Fruit fly (Drosophila melanogaster): ENCODE results near the gene Hsc70-1.
A peak's percentile ranks its signal among the peaks of the same experiment; 100 is the strongest.

Hsc70-1 gene

DNA sequence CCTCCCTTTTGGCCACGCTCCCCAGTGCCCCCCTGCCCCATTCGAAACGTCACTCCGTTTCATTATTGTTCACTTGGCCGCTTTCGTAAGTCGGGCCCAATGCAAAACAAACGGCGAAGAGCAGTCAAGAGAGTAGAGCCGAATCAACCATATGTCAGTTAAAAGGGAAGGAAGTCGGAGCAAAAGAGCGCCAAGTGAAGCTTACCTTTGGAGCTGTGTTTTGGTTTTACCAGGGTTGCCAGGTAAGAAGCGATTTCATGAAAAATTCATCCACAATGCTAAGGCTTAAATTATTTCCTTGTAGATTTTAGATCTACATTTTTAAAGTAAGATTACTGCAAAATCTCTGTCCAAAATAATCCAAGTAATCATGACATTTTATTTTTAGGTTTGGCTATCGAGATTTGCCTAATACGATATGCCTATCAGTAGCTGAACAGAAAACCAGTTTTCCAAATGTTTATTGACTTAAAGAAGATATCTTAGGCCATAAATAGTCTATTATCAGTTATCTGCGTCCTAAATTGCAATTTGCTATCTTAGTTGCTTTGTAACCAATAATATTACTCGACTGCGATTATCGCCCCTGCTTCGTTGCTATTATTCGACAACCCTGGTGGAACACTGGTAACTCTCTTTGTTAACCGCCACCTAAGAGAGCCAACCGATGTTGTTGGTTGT, 35.3 kb upstream of the Hsc70-1 start (continued):
- TF ChIP-seq oc (tag; optimal IDR thresholded peaks at IDR 0.05) (no peak), emc (GFP tag; optimal IDR thresholded peaks at IDR 0.05) (peak; percentile 76), Jarid2 (GFP tag; optimal IDR thresholded peaks at IDR 0.05) (no peak), CG17186 (GFP tag; optimal IDR thresholded peaks at IDR 0.05) (peak; percentile 59), ssp (GFP tag; IDR thresholded peaks at IDR 0.05) (peak; percentile 60; the same call in 1 of the 2 replicates), CG12769 (tag; optimal IDR thresholded peaks at IDR 0.05) (peak; percentile 78), CG7928 (GFP tag; optimal IDR thresholded peaks at IDR 0.05) (peak; percentile 72), CG43689 (GFP tag; IDR thresholded peaks at IDR 0.05) (peak; percentile 11; the same call in 1 of the 2 replicates), slou (GFP tag; optimal IDR thresholded peaks at IDR 0.05) (no peak), CG14710 (tag; optimal IDR thresholded peaks at IDR 0.05) (peak; percentile 88), CG4730 (GFP tag; IDR thresholded peaks at IDR 0.05) (peak; percentile 57; the same call in 1 of the 2 replicates), slp2 (GFP tag; optimal IDR thresholded peaks at IDR 0.05) (peak; percentile 89), Ravus (GFP tag; IDR thresholded peaks at IDR 0.05) (no peak; the same call in 1 of the 2 replicates), CG6654 (GFP tag; optimal IDR thresholded peaks at IDR 0.05) (peak; percentile 71), nau (GFP tag; optimal IDR thresholded peaks at IDR 0.05) (peak; percentile 90), vvl (GFP tag; IDR thresholded peaks at IDR 0.05) (peak; percentile 60; the same call in 1 of the 2 replicates)

DNA sequence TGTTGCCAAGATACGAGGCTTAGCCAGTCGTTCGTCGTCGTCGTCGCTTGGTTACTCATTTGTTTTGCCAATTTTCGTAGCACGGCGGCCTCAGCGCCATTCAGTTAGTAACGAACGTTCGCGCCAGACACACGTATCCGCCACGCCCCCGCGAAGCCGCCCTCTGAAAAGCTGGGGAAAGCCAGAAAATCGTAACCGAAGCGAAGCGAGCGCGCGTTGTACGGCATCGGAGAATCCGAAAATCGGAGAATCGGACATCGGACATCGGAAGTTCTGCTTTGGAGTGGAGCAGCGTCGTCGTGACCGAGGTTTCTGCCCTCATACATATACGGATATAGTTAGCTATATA, 34.7 kb upstream of the Hsc70-1 start, which contains the start of gene CG32137:
Gene CG32137 (plus strand): TSS at position 100 of the 349 bp plus-strand sequence.
- TF ChIP-seq E2f2 (GFP tag; IDR thresholded peaks at IDR 0.05): 0 out of 2 replicates have a peak, but pooled peaks have one; percentile 4
- TF ChIP-seq CG15073 (GFP tag; optimal IDR thresholded peaks at IDR 0.05): no peak
- no peak for TF ChIP-seq run (tag; optimal IDR thresholded peaks at IDR 0.05)
- no peak for TF ChIP-seq Usf (GFP tag; optimal IDR thresholded peaks at IDR 0.05)
- 0 out of 2 replicates have a peak, but pooled peaks have one; percentile 26 for TF ChIP-seq hbn (GFP tag; IDR thresholded peaks at IDR 0.05; ENCODE audit: partially characterized antibody)
- TF ChIP-seq ERR (GFP tag; optimal IDR thresholded peaks at IDR 0.05): no peak
- TF ChIP-seq D19A (tag; optimal IDR thresholded peaks at IDR 0.05): no peak
- no peak for TF ChIP-seq B-H1 (GFP tag; IDR thresholded peaks at IDR 0.05)
- no peak for TF ChIP-seq HHEX (GFP tag; optimal IDR thresholded peaks at IDR 0.05)
- TF ChIP-seq sob (GFP tag; IDR thresholded peaks at IDR 0.05): 0 out of 2 replicates have a peak, but pooled peaks have one; percentile 5
- peak; percentile 42; the same call in 1 of the 2 replicates for TF ChIP-seq ato (GFP tag; IDR thresholded peaks at IDR 0.05; ENCODE audit: partially characterized antibody)
- TF ChIP-seq vvl (GFP tag; IDR thresholded peaks at IDR 0.05): no peak; the same call in 1 of the 2 replicates
- peak; percentile 68; the same call in 2 of the 3 replicates for TF ChIP-seq zen2 (GFP tag; IDR thresholded peaks at IDR 0.05; ENCODE audit: partially characterized antibody)
- peak; percentile 36; the same call in 1 of the 2 replicates for TF ChIP-seq chm (GFP tag; IDR thresholded peaks at IDR 0.05)
- TF ChIP-seq CG10462 (GFP tag; optimal IDR thresholded peaks at IDR 0.05): no peak
- TF ChIP-seq NC2β (GFP tag; optimal IDR thresholded peaks at IDR 0.05): no peak
- no peak for TF ChIP-seq Sin3A (optimal IDR thresholded peaks at IDR 0.05)
- TF ChIP-seq CG16813 (GFP tag; IDR thresholded peaks at IDR 0.05; ENCODE audit: partially characterized antibody): 0 out of 3 replicates have a peak, but pooled peaks have one; percentile 34
- TF ChIP-seq sna (GFP tag; IDR thresholded peaks at IDR 0.05; ENCODE audit: partially characterized antibody): peak; percentile 22; the same call in 1 of the 2 replicates
- TF ChIP-seq CG8281 (tag; optimal IDR thresholded peaks at IDR 0.05): no peak
- TF ChIP-seq CG13894 (tag; optimal IDR thresholded peaks at IDR 0.05): peak; percentile 95
- TF ChIP-seq kni (GFP tag; optimal IDR thresholded peaks at IDR 0.05): no peak
- TF ChIP-seq CG32767 (GFP tag; IDR thresholded peaks at IDR 0.05): no peak
- TF ChIP-seq gt (GFP tag; IDR thresholded peaks at IDR 0.05): no peak
- peak; percentile 42; the same call in 1 of the 3 replicates for TF ChIP-seq CG34224 (GFP tag; IDR thresholded peaks at IDR 0.05; ENCODE audit: partially characterized antibody)
- TF ChIP-seq bbx (GFP tag; IDR thresholded peaks at IDR 0.05; ENCODE audit: partially characterized antibody): peak; percentile 68
- no peak for TF ChIP-seq MBD-R2 (GFP tag; IDR thresholded peaks at IDR 0.05)
- TF ChIP-seq disco-r (GFP tag; optimal IDR thresholded peaks at IDR 0.05): no peak
- no peak for TF ChIP-seq CG10431 (GFP tag; optimal IDR thresholded peaks at IDR 0.05)
- TF ChIP-seq kay (GFP tag; optimal IDR thresholded peaks at IDR 0.05): peak; percentile 43
- TF ChIP-seq CG5953 (GFP tag; IDR thresholded peaks at IDR 0.05): 0 out of 2 replicates have a peak, but pooled peaks have one; percentile 18
- TF ChIP-seq Hey (tag; optimal IDR thresholded peaks at IDR 0.05): no peak
- no peak for TF ChIP-seq CG9727 (GFP tag; optimal IDR thresholded peaks at IDR 0.05)
- no peak for TF ChIP-seq sim (GFP tag; IDR thresholded peaks at IDR 0.05)

Data from whole organism, embryonic.